Worm (Caenorhabditis elegans) whole organism, young adult: ENCODE results near the gene srx-111.
"Not testable (repeated sequence)": the region's sequence is repeated elsewhere in the genome, so short reads cannot be mapped to it uniquely, and the experiment has no call there.

Source experiments
- B0019.2 ChIP-seq: fragments of 200-800 bp; sonication (Bioruptor generic); conservative IDR thresholded peaks from 2 replicates; pipeline ENCODE4 v1.3.6; 2022; ENCODE audit warnings: missing genetic modification reagents, missing genetic modification characterization, missing compliant biosample characterization
- B0035.1 ChIP-seq: sonication (generic microtip); optimal IDR thresholded peaks from 2 replicates; lab custom pipeline; 2016; ENCODE audit warnings: missing genetic modification characterization, mild to moderate bottlenecking, missing compliant biosample characterization, missing genotype, missing genetic modification reagents
- B0336.3 ChIP-seq: fragments of 200-800 bp; sonication (Bioruptor generic); IDR thresholded peaks from 2 replicates; pipeline ENCODE4 v1.3.6; 2022; ENCODE audit warnings: missing genetic modification characterization, missing compliant biosample characterization
- C17E4.6 ChIP-seq: fragments of 200-800 bp; sonication (Bioruptor generic); IDR thresholded peaks from 2 replicates; pipeline ENCODE4 v1.3.6; 2022; ENCODE audit warnings: missing genetic modification reagents, missing genetic modification characterization, missing compliant biosample characterization
- D2030.7 ChIP-seq: fragments of 200-800 bp; sonication (Bioruptor generic); IDR thresholded peaks from 2 replicates; pipeline ENCODE4 v1.3.6; 2022; ENCODE audit warnings: missing genetic modification reagents, missing genetic modification characterization, missing compliant biosample characterization
- F10E7.11 ChIP-seq: sonication (generic microtip); optimal IDR thresholded peaks from 2 replicates; lab custom pipeline; 2017; ENCODE audit warnings: mild to moderate bottlenecking, missing genetic modification characterization, moderate library complexity, missing compliant biosample characterization
- F22D6.2 ChIP-seq: sonication (generic microtip); optimal IDR thresholded peaks from 2 replicates; lab custom pipeline; 2016; ENCODE audit warnings: mild to moderate bottlenecking, missing genetic modification characterization, missing compliant biosample characterization
- F23B12.7 ChIP-seq: sonication (generic microtip); optimal IDR thresholded peaks from 2 replicates; lab custom pipeline; 2017; ENCODE audit warnings: missing genetic modification characterization, mild to moderate bottlenecking, missing compliant biosample characterization, antibody characterized with exemption, moderate library complexity; ENCODE audit not compliant: insufficient read depth
- F55B11.4 ChIP-seq: sonication (generic microtip); optimal IDR thresholded peaks from 2 replicates; lab custom pipeline; 2016; ENCODE audit warnings: missing compliant biosample characterization, missing genetic modification characterization, borderline replicate concordance; ENCODE audit not compliant: insufficient read depth
- T07F8.4 ChIP-seq: sonication (generic microtip); optimal IDR thresholded peaks from 2 replicates; lab custom pipeline; 2016; ENCODE audit warnings: mild to moderate bottlenecking, missing genetic modification characterization, moderate library complexity, missing compliant biosample characterization
- Y53F4B.3 ChIP-seq: fragments of 200-800 bp; sonication (Bioruptor generic); IDR thresholded peaks from 2 replicates; pipeline ENCODE4 v1.3.6; 2022; ENCODE audit warnings: missing genetic modification reagents, missing genetic modification characterization, missing compliant biosample characterization
- Y53G8AR.9 ChIP-seq: fragments of 200-800 bp; sonication (Bioruptor generic); conservative IDR thresholded peaks from 2 replicates; pipeline ENCODE4 v1.3.6; 2022; ENCODE audit warnings: missing genetic modification reagents, missing genetic modification characterization, missing compliant biosample characterization
- athp-1 ChIP-seq: sonication (generic microtip); optimal IDR thresholded peaks from 2 replicates; lab custom pipeline; 2017; ENCODE audit warnings: mild to moderate bottlenecking, missing genetic modification characterization, missing compliant biosample characterization
- attf-6 ChIP-seq: fragments of 200-800 bp; sonication (Bioruptor generic); IDR thresholded peaks from 2 replicates; pipeline ENCODE4 v1.3.6; 2022; ENCODE audit warnings: missing genetic modification reagents, missing genetic modification characterization, missing compliant biosample characterization
- bed-1 ChIP-seq: fragments of 200-800 bp; sonication (Bioruptor generic); IDR thresholded peaks from 2 replicates; pipeline ENCODE4 v1.3.6; 2022; ENCODE audit warnings: missing genetic modification reagents, missing genetic modification characterization, missing compliant biosample characterization
- cebp-2 ChIP-seq: fragments of 200-800 bp; sonication (Bioruptor generic); IDR thresholded peaks from 2 replicates; pipeline ENCODE4 v1.3.6; 2022; ENCODE audit warnings: missing genetic modification characterization, missing compliant biosample characterization
- dox-1 ChIP-seq: fragments of 200-800 bp; sonication (Bioruptor generic); IDR thresholded peaks from 2 replicates; pipeline ENCODE4 v1.3.6; 2022; ENCODE audit warnings: missing genetic modification reagents, missing genetic modification characterization, missing compliant biosample characterization
- dpff-1 ChIP-seq: sonication (generic microtip); optimal IDR thresholded peaks from 2 replicates; lab custom pipeline; 2017; ENCODE audit warnings: mild to moderate bottlenecking, missing genetic modification characterization, missing compliant biosample characterization
- dpl-1 ChIP-seq: fragments of 150-350 bp; optimal IDR thresholded peaks from 2 replicates; lab custom pipeline; 2014; ENCODE audit warnings: missing biosample characterization, missing genetic modification reagents, missing genetic modification characterization
- lin-40 ChIP-seq: sonication (generic microtip); optimal IDR thresholded peaks from 2 replicates; lab custom pipeline; 2016; ENCODE audit warnings: missing genetic modification characterization, mild to moderate bottlenecking, missing compliant biosample characterization, missing genotype, missing genetic modification reagents
- lsy-27 ChIP-seq: sonication (generic microtip); optimal IDR thresholded peaks from 2 replicates; lab custom pipeline; 2017; ENCODE audit warnings: missing genetic modification characterization, mild to moderate bottlenecking, missing compliant biosample characterization, antibody characterized with exemption, missing genotype, borderline replicate concordance; ENCODE audit not compliant: insufficient read depth
- madf-10 ChIP-seq: sonication (generic microtip); optimal IDR thresholded peaks from 2 replicates; lab custom pipeline; 2016; ENCODE audit warnings: mild to moderate bottlenecking, missing genetic modification characterization, missing compliant biosample characterization
- madf-6 ChIP-seq: fragments of 200-800 bp; sonication (Bioruptor generic); IDR thresholded peaks from 2 replicates; pipeline ENCODE4 v1.3.6; 2022; ENCODE audit warnings: missing genetic modification reagents, missing genetic modification characterization, missing compliant biosample characterization
- nhr-120 ChIP-seq: fragments of 200-800 bp; sonication (Bioruptor generic); IDR thresholded peaks from 2 replicates; pipeline ENCODE4 v1.3.6; 2022; ENCODE audit warnings: missing genetic modification characterization, missing compliant biosample characterization
- nhr-179 ChIP-seq: sonication (generic microtip); optimal IDR thresholded peaks from 2 replicates; lab custom pipeline; 2016; ENCODE audit warnings: mild to moderate bottlenecking, missing genetic modification characterization, missing compliant biosample characterization
- nhr-27 ChIP-seq: fragments of 200-800 bp; sonication (Bioruptor generic); optimal IDR thresholded peaks from 2 replicates; lab custom pipeline; 2018; ENCODE audit warnings: mild to moderate bottlenecking, missing genetic modification characterization, moderate library complexity, missing compliant biosample characterization
- rpc-1 ChIP-seq, 2 experiments: fragments of 150-350 bp in 1 of 2; sonication (generic microtip) in 1 of 2; optimal IDR thresholded peaks; 2 replicates each; lab custom pipeline; 2014 to 2018; ENCODE audit warnings: missing biosample characterization in 1 of 2, missing genetic modification characterization in 1 of 2, missing genetic modification reagents in 1 of 2, missing genotype in 1 of 2
- sea-2 ChIP-seq: fragments of 200-800 bp; sonication (Bioruptor generic); IDR thresholded peaks from 2 replicates; pipeline ENCODE4 v1.3.6; 2022; ENCODE audit warnings: missing genetic modification characterization, missing compliant biosample characterization
- tbx-9 ChIP-seq: sonication (generic microtip); optimal IDR thresholded peaks from 2 replicates; lab custom pipeline; 2016; ENCODE audit warnings: borderline replicate concordance, missing genetic modification characterization, inconsistent platforms, missing compliant biosample characterization
- ztf-22 ChIP-seq: fragments of 200-800 bp; sonication (Bioruptor generic); optimal IDR thresholded peaks from 2 replicates; lab custom pipeline; 2018; ENCODE audit warnings: mild to moderate bottlenecking, missing genetic modification characterization, moderate library complexity, missing compliant biosample characterization
- ztf-3 ChIP-seq: fragments of 200-800 bp; sonication (Bioruptor generic); optimal IDR thresholded peaks from 2 replicates; lab custom pipeline; 2018; ENCODE audit warnings: mild to moderate bottlenecking, missing genetic modification characterization, missing compliant biosample characterization

Gene srx-111

ce11 chrII:3761599-3761998 lies 4.0 kb downstream of the srx-111 start, which contains the start of gene T24E12.6:
TSS of gene T24E12.6 (minus strand) at chrII:3761699.
- not testable (repeated sequence) for TF ChIP-seq B0336.3, D2030.7, madf-6 (GFP tag; lab: Robert Waterston, UW)

- TF ChIP-seq lsy-27 = no peak
- no peak for TF ChIP-seq rpc-1 (optimal IDR thresholded peaks at IDR 0.05; lab: Kevin White, UChicago)
- no peak for TF ChIP-seq rpc-1 (tag; optimal IDR thresholded peaks at IDR 0.05; lab: Kevin White, UChicago)
- no peak for TF ChIP-seq madf-10 (tag; lab: Kevin White, UChicago)
- no peak for TF ChIP-seq bed-1 (GFP tag; lab: Robert Waterston, UW)
- no peak for TF ChIP-seq F23B12.7 (tag; lab: Kevin White, UChicago)
Observed at ce11 chrII:3764486-3764885, 6.9 kb downstream of the srx-111 start, which contains the start of gene srx-112. TSS of gene srx-112 (minus strand) at chrII:3764586.

ce11 chrII:3771640-3772039 lies 14.0 kb downstream of the srx-111 start:
- TF ChIP-seq T07F8.4 = no peak
- no peak for TF ChIP-seq F10E7.11 (tag; lab: Kevin White, UChicago)
- TF ChIP-seq tbx-9 (tag; lab: Kevin White, UChicago) = no peak
- TF ChIP-seq lin-40 (tag; lab: Kevin White, UChicago) = no peak
- no peak for TF ChIP-seq C17E4.6 (GFP tag; lab: Robert Waterston, UW)
- TF ChIP-seq nhr-179 (tag; lab: Kevin White, UChicago) = no peak
- no peak for TF ChIP-seq dox-1 (GFP tag; lab: Robert Waterston, UW)
- TF ChIP-seq athp-1 (tag; lab: Kevin White, UChicago) = no peak
- TF ChIP-seq nhr-120 (GFP tag; lab: Robert Waterston, UW) = no peak
- no peak for TF ChIP-seq ztf-22 (GFP tag; lab: Kevin White, UChicago)
- TF ChIP-seq rpc-1 (optimal IDR thresholded peaks at IDR 0.05; lab: Kevin White, UChicago) = no peak
- TF ChIP-seq rpc-1 (tag; optimal IDR thresholded peaks at IDR 0.05; lab: Kevin White, UChicago) = no peak
- no peak for TF ChIP-seq sea-2 (GFP tag; lab: Robert Waterston, UW)
- TF ChIP-seq dpff-1 (tag; lab: Kevin White, UChicago) = no peak
- no peak for TF ChIP-seq attf-6 (GFP tag; lab: Robert Waterston, UW)
- TF ChIP-seq F22D6.2 (tag; lab: Kevin White, UChicago) = no peak
- TF ChIP-seq dpl-1 = no peak
- no peak for TF ChIP-seq cebp-2 (GFP tag; lab: Robert Waterston, UW)
- TF ChIP-seq Y53G8AR.9 (GFP tag; lab: Robert Waterston, UW) = no peak
- TF ChIP-seq B0035.1 (tag; lab: Kevin White, UChicago) = no peak
- TF ChIP-seq madf-6 (GFP tag; lab: Robert Waterston, UW) = no peak

ce11 chrII:3773130-3773529 lies 15.5 kb downstream of the srx-111 start, which contains the start of gene T24E12.10:
TSS of gene T24E12.10 (minus strand) at chrII:3773230.
- TF ChIP-seq Y53F4B.3 (GFP tag; lab: Robert Waterston, UW) = no peak

ce11 chrII:3775719-3776118 lies 18.1 kb downstream of the srx-111 start, which contains the start of gene T24E12.3:
TSS of gene T24E12.3 (plus strand) at chrII:3776019.
- TF ChIP-seq nhr-27 (tag; lab: Kevin White, UChicago) (no peak), B0019.2 (no peak)

ce11 chrII:3777802-3778201 lies 20.2 kb downstream of the srx-111 start:
- no peak for TF ChIP-seq F55B11.4 (tag; lab: Kevin White, UChicago)
- no peak for TF ChIP-seq ztf-3 (GFP tag; lab: Kevin White, UChicago)
